Fruit fly (Drosophila melanogaster) whole organism, pupa: ENCODE data around the gene Agpat2.

Experiments used
- CG10348 ChIP-seq: fragments of 200-800 bp; sonication (Bioruptor generic); IDR thresholded peaks from 2 replicates; pipeline ENCODE4 v1.3.6; 2022; ENCODE audit warnings: missing biosample characterization, missing genetic modification characterization
- CG12605 ChIP-seq: fragments of 200-800 bp; sonication (Bioruptor generic); IDR thresholded peaks from 2 replicates; pipeline ENCODE4 v1.3.6; 2022; ENCODE audit warnings: missing biosample characterization, missing genetic modification characterization
- CG13204 ChIP-seq: fragments of 200-800 bp; sonication (Bioruptor generic); optimal IDR thresholded peaks from 2 replicates; lab custom pipeline; 2018; ENCODE audit warnings: missing biosample characterization, mild to moderate bottlenecking, missing genetic modification characterization, moderate library complexity
- CG14655 ChIP-seq: fragments of 200-800 bp; sonication (Bioruptor generic); optimal IDR thresholded peaks from 3 replicates; lab custom pipeline; 2017; ENCODE audit warnings: mild to moderate bottlenecking, missing biosample characterization, missing genetic modification reagents, missing genetic modification characterization
- CG15710 ChIP-seq: fragments of 200-800 bp; sonication (Bioruptor generic); optimal IDR thresholded peaks from 2 replicates; lab custom pipeline; 2018; ENCODE audit warnings: missing biosample characterization, mild to moderate bottlenecking, missing genetic modification characterization, moderate library complexity
- CG17806 ChIP-seq: fragments of 200-800 bp; sonication (Bioruptor generic); optimal IDR thresholded peaks from 2 replicates; lab custom pipeline; 2018; ENCODE audit warnings: missing biosample characterization, mild to moderate bottlenecking, missing genetic modification characterization, moderate library complexity
- CG32121 ChIP-seq: fragments of 200-800 bp; sonication (Bioruptor generic); IDR thresholded peaks from 2 replicates; pipeline ENCODE4 v1.3.6; 2022; ENCODE audit warnings: missing biosample characterization, missing genetic modification characterization
- CG4496 ChIP-seq: fragments of 200-800 bp; sonication (Bioruptor generic); IDR thresholded peaks from 3 replicates; pipeline ENCODE4 v1.3.6; 2022; ENCODE audit warnings: missing biosample characterization, missing genetic modification characterization
- CG8159 ChIP-seq: fragments of 200-800 bp; sonication (Bioruptor generic); optimal IDR thresholded peaks from 3 replicates; lab custom pipeline; 2018; ENCODE audit warnings: missing biosample characterization, mild to moderate bottlenecking, missing genetic modification characterization, moderate library complexity
- CG8301 ChIP-seq: fragments of 200-800 bp; sonication (Bioruptor generic); optimal IDR thresholded peaks from 2 replicates; lab custom pipeline; 2018; ENCODE audit warnings: missing biosample characterization, mild to moderate bottlenecking, missing genetic modification characterization
- CG9948 ChIP-seq: fragments of 200-800 bp; sonication (Bioruptor generic); optimal IDR thresholded peaks from 2 replicates; lab custom pipeline; 2018; ENCODE audit warnings: missing biosample characterization, mild to moderate bottlenecking, missing genetic modification characterization, moderate library complexity
- D1 ChIP-seq: fragments of 200-800 bp; sonication (Bioruptor generic); optimal IDR thresholded peaks from 2 replicates; lab custom pipeline; 2018; ENCODE audit warnings: missing biosample characterization, mild to moderate bottlenecking, missing genetic modification characterization, moderate library complexity
- EcR ChIP-seq: fragments of 200-800 bp; sonication (Bioruptor generic); optimal IDR thresholded peaks from 3 replicates; lab custom pipeline; 2019; ENCODE audit warnings: missing biosample characterization, missing genetic modification characterization, mild to moderate bottlenecking, moderate library complexity, missing genetic modification reagents
- Ets98B ChIP-seq: fragments of 200-800 bp; sonication (Bioruptor generic); IDR thresholded peaks from 2 replicates; pipeline ENCODE4 v1.3.6; 2022; ENCODE audit warnings: missing biosample characterization, missing genetic modification characterization
- Pif1A ChIP-seq: fragments of 200-800 bp; sonication (Bioruptor generic); optimal IDR thresholded peaks from 3 replicates; lab custom pipeline; 2016; ENCODE audit warnings: missing biosample characterization, missing genetic modification characterization
- Pif1B ChIP-seq: fragments of 200-800 bp; sonication (Bioruptor generic); optimal IDR thresholded peaks from 3 replicates; lab custom pipeline; 2016; ENCODE audit warnings: missing biosample characterization, missing genetic modification characterization
- Snoo ChIP-seq: fragments of 200-800 bp; sonication (Bioruptor generic); optimal IDR thresholded peaks from 3 replicates; lab custom pipeline; 2017; ENCODE audit warnings: missing biosample characterization, mild to moderate bottlenecking, missing genetic modification characterization, inconsistent platforms
- fd96Ca ChIP-seq: fragments of 200-800 bp; sonication (Bioruptor generic); IDR thresholded peaks from 3 replicates; pipeline ENCODE4 v1.3.6; 2022; ENCODE audit warnings: missing biosample characterization, missing genetic modification characterization
- gl ChIP-seq: fragments of 200-800 bp; sonication (Bioruptor generic); optimal IDR thresholded peaks from 2 replicates; lab custom pipeline; 2018; ENCODE audit warnings: missing biosample characterization, mild to moderate bottlenecking, missing genetic modification characterization
- rn ChIP-seq: fragments of 200-800 bp; sonication (Bioruptor generic); IDR thresholded peaks from 2 replicates; pipeline ENCODE4 v1.3.6; 2022; ENCODE audit warnings: missing biosample characterization, missing genetic modification characterization

The Agpat2 gene

dm6 chr2L:8425962-8426759 is 37.6 kb downstream of the Agpat2 start:
- TF ChIP-seq fd96Ca (GFP tag; lab: Robert Waterston, UW) (no peak), CG13204 (no peak), CG15710 (tag; lab: Kevin White, UChicago) (no peak), Pif1B (no peak), Ets98B (no peak), Snoo (tag; lab: Kevin White, UChicago) (no peak), CG12605 (GFP tag; lab: Robert Waterston, UW) (no peak), EcR (GFP tag; lab: Kevin White, UChicago) (no peak), Pif1A (no peak), CG9948 (tag; lab: Kevin White, UChicago) (no peak), CG17806 (tag; lab: Kevin White, UChicago) (no peak)

- TF ChIP-seq EcR (GFP tag; lab: Kevin White, UChicago) (peak; percentile 72), Pif1B (no peak)
- TF ChIP-seq, all 21 proteins: peak for 1
Observed at dm6 chr2L:8425212-8425611, 38.6 kb downstream of the Agpat2 start.

- no peak for TF ChIP-seq CG17806 (tag; lab: Kevin White, UChicago)
- TF ChIP-seq CG13204, result no peak
- no peak for TF ChIP-seq Pif1A
- TF ChIP-seq CG10348, result no peak
- no peak for TF ChIP-seq EcR (GFP tag; lab: Kevin White, UChicago)
- no peak for TF ChIP-seq Pif1B
- TF ChIP-seq gl (tag; lab: Kevin White, UChicago), result no peak
- no peak for TF ChIP-seq CG15710 (tag; lab: Kevin White, UChicago)
Observed at dm6 chr2L:8424662-8425208, 39.1 kb downstream of the Agpat2 start.

dm6 chr2L:8424090-8424470 is 39.7 kb downstream of the Agpat2 start:
- peak; percentile 42 for TF ChIP-seq gl (tag; lab: Kevin White, UChicago)
- peak; percentile 78 for TF ChIP-seq EcR (GFP tag; lab: Kevin White, UChicago)
- TF ChIP-seq Snoo (tag; lab: Kevin White, UChicago), result no peak
- TF ChIP-seq CG13204, result peak; percentile 37
- TF ChIP-seq, all 21 proteins: peak for 3

- peak; percentile 30 for TF ChIP-seq CG8159 (tag; lab: Kevin White, UChicago)
- peak; percentile 16 for TF ChIP-seq Pif1A
- no peak for TF ChIP-seq D1 (tag; lab: Kevin White, UChicago)
- no peak for TF ChIP-seq Ets98B
- TF ChIP-seq CG15710 (tag; lab: Kevin White, UChicago), result peak; percentile 4
- peak; percentile 24 for TF ChIP-seq Pif1B
Observed at dm6 chr2L:8423460-8424089, 40.2 kb downstream of the Agpat2 start.

dm6 chr2L:8423047-8423446 is 40.7 kb downstream of the Agpat2 start:
- no peak for TF ChIP-seq CG32121 (GFP tag; lab: Robert Waterston, UW)
- TF ChIP-seq CG14655 (GFP tag; lab: Kevin White, UChicago), result no peak
- no peak for TF ChIP-seq CG9948 (tag; lab: Kevin White, UChicago)
- TF ChIP-seq CG10348, result no peak
- no peak for TF ChIP-seq CG17806 (tag; lab: Kevin White, UChicago)
- TF ChIP-seq Ets98B, result no peak
- TF ChIP-seq CG4496 (GFP tag; lab: Robert Waterston, UW), result no peak
- no peak for TF ChIP-seq Pif1B
- no peak for TF ChIP-seq CG12605 (GFP tag; lab: Robert Waterston, UW)
- TF ChIP-seq D1 (tag; lab: Kevin White, UChicago), result no peak
- TF ChIP-seq CG8159 (tag; lab: Kevin White, UChicago), result no peak
- no peak; the same call in 2 of the 3 replicates for TF ChIP-seq fd96Ca (GFP tag; lab: Robert Waterston, UW)

dm6 chr2L:8421717-8422116 is 42.1 kb downstream of the Agpat2 start:
- TF ChIP-seq Snoo (tag; lab: Kevin White, UChicago) (no peak), CG8159 (tag; lab: Kevin White, UChicago) (no peak), CG8301 (no peak), CG9948 (tag; lab: Kevin White, UChicago) (no peak), Pif1A (no peak), D1 (tag; lab: Kevin White, UChicago) (no peak), gl (tag; lab: Kevin White, UChicago) (no peak), CG13204 (no peak), rn (GFP tag; lab: Robert Waterston, UW) (no peak), CG10348 (no peak)
- TF ChIP-seq, all 21 proteins: peak for 0
